Fruit fly (Drosophila melanogaster): ENCODE results near the gene Golgin104.

- TF ChIP-seq cnc (optimal IDR thresholded peaks at IDR 0.05) (no peak), bab1 (GFP tag; optimal IDR thresholded peaks at IDR 0.05) (no peak)
These were observed 28.4 kb downstream of the Golgin104 start, which contains the start of gene CG13059 for dm6 chr3L:16323372-16323771.

Measured in whole organism, adult.